Worm (Caenorhabditis elegans) whole organism, mixed stage, embryonic: Measurements from ENCODE around the gene T27A10.2.

Experiments used
- ceh-39 ChIP-seq: fragments of 150-350 bp; optimal IDR thresholded peaks from 2 replicates; lab custom pipeline; 2014; ENCODE audit warnings: missing biosample characterization, missing genetic modification characterization
- elt-3 ChIP-seq: fragments of 150-350 bp; optimal IDR thresholded peaks from 2 replicates; lab custom pipeline; 2014; ENCODE audit warnings: missing biosample characterization, missing genetic modification characterization
- lsy-2 ChIP-seq: fragments of 150-350 bp; optimal IDR thresholded peaks from 2 replicates; lab custom pipeline; 2014; ENCODE audit warnings: missing biosample characterization, missing genetic modification characterization
- mep-1 ChIP-seq: fragments of 150-350 bp; optimal IDR thresholded peaks from 2 replicates; lab custom pipeline; 2017; ENCODE audit warnings: missing biosample characterization, missing genetic modification reagents, missing genetic modification characterization, inconsistent platforms
- nhr-2 ChIP-seq: fragments of 150-350 bp; optimal IDR thresholded peaks from 2 replicates; lab custom pipeline; 2014; ENCODE audit warnings: missing biosample characterization, missing genetic modification characterization
- nhr-237 ChIP-seq: fragments of 150-350 bp; optimal IDR thresholded peaks from 2 replicates; lab custom pipeline; 2014; ENCODE audit warnings: missing biosample characterization, missing genetic modification characterization
- nhr-76 ChIP-seq: sonication (generic microtip); optimal IDR thresholded peaks from 2 replicates; lab custom pipeline; 2017; ENCODE audit warnings: missing biosample characterization, missing genetic modification characterization
- pha-4 ChIP-seq: fragments of 150-350 bp; optimal IDR thresholded peaks from 2 replicates; lab custom pipeline; 2018; ENCODE audit warnings: missing biosample characterization, missing genetic modification reagents, missing genetic modification characterization
- snpc-4 ChIP-seq: fragments of 150-350 bp; optimal IDR thresholded peaks from 2 replicates; lab custom pipeline; 2014; ENCODE audit warnings: missing biosample characterization, missing genetic modification characterization
- sptf-1 ChIP-seq: sonication (generic microtip); optimal IDR thresholded peaks from 2 replicates; lab custom pipeline; 2017; ENCODE audit warnings: mild to moderate bottlenecking, missing genetic modification characterization, moderate library complexity, missing compliant biosample characterization
- unc-120 ChIP-seq: sonication (generic microtip); optimal IDR thresholded peaks from 2 replicates; lab custom pipeline; 2017; ENCODE audit warnings: missing genetic modification characterization, missing compliant biosample characterization; ENCODE audit not compliant: poor library complexity, severe bottlenecking
- unc-62 ChIP-seq: fragments of 150-350 bp; optimal IDR thresholded peaks from 2 replicates; lab custom pipeline; 2014; ENCODE audit warnings: missing biosample characterization, missing genetic modification reagents, missing genetic modification characterization
- ztf-11 ChIP-seq: fragments of 150-350 bp; optimal IDR thresholded peaks from 2 replicates; lab custom pipeline; 2014; ENCODE audit warnings: missing biosample characterization, missing genetic modification characterization

- TF ChIP-seq unc-62 (GFP tag; lab: Kevin White, UChicago), result no peak
- no peak for TF ChIP-seq nhr-237 (tag; lab: Kevin White, UChicago)
- no peak for TF ChIP-seq snpc-4 (tag; lab: Kevin White, UChicago)
- TF ChIP-seq nhr-76, result no peak
- no peak for TF ChIP-seq unc-120 (tag; lab: Kevin White, UChicago)
- no peak for TF ChIP-seq pha-4 (tag; lab: Kevin White, UChicago)
- no peak for TF ChIP-seq ztf-11 (tag; lab: Kevin White, UChicago)
- TF ChIP-seq sptf-1 (tag; lab: Kevin White, UChicago), result no peak
- no peak for TF ChIP-seq nhr-2 (tag; lab: Kevin White, UChicago)
- TF ChIP-seq mep-1, result no peak
- TF ChIP-seq ceh-39, result no peak
- no peak for TF ChIP-seq lsy-2 (tag; lab: Kevin White, UChicago)
- TF ChIP-seq elt-3 (tag; lab: Kevin White, UChicago), result no peak
Observed at ce11 chrX:3611740-3612139, 26.0 kb downstream of the T27A10.2 start.
